Fruit fly (Drosophila melanogaster): ENCODE data around the gene awd.

Gene awd

DNA sequence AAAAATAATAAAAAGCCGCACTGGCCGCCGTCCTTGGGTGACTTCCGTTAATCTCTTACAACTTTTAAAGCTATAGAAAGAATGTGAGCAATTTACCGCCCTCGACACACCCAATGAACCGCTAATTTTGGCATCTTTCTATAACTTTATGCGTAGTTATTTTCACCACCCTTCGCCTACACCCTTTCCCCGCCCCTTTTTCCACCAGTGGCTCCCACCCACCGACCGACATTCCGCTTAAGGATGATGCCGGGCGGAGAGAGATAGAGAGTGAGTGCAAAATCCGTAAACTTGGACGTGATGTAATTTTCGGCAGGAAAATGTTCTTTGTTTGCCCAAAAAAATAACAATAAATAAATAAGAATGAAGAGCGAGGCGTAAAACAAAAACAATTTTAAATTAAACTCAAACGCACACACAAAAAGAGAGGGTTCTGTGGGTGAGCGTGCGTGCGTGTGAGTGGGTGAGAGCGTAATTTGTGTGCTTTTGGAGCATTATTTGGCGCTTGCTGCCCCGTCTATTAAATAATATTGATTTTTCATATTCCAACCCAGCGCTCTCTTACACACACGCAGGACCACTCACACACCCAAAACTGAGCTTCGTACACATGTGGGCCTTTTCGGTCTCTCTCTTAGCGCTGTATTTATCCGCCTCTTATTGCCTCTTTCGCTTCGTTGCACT, 31.7 kb upstream of the awd start:
- TF ChIP-seq OdsH (GFP tag; optimal IDR thresholded peaks at IDR 0.05): peak; percentile 9
- peak; percentile 20 for TF ChIP-seq Rel (GFP tag; optimal IDR thresholded peaks at IDR 0.05)
- no peak for TF ChIP-seq Rel (tag; optimal IDR thresholded peaks at IDR 0.05)
- TF ChIP-seq psq (GFP tag; optimal IDR thresholded peaks at IDR 0.05): peak; percentile 17
- peak; percentile 66 for TF ChIP-seq Dif (GFP tag; optimal IDR thresholded peaks at IDR 0.05; ENCODE audit: partially characterized antibody)
- TF ChIP-seq woc (GFP tag; optimal IDR thresholded peaks at IDR 0.05): no peak

DNA sequence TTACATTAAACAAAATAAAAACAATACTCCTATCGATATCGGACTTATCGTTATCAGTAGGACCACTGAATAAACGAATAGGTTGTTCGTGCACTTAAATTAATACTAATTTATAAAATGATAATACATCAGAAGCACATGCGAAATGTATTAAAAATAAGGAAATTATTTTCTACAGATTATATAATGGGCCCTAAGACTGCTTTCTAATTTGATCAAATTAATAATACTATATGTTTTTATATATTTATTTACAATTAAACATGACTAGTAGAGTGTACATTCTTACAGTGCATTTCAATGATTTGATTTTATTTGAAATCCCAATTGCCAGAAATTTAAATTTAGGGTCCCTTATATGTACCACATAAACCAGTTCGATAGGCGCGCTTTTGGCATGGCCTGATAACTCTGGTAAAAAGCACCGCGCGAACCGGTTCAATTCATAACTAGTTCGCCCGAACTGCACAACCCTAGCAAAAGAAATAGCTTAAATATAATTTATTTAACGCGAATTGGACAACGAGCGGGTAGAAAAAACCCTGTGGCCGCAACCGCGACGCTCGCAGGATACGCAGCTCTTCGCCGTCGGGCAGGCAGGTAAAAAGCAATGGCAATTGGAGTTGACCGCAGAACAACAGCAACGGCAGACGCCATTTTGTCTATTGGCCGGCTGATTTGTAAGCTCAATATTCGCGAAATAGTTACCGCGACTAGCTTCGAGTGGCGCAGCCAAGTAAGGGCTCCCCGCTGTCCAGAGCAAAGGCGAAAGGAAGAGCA, 30.9 kb upstream of the awd start, which contains the start of the genes CG2126 and faf:
CG2126 (minus strand) TSS at position 70 of the 780 bp plus-strand sequence.
faf (plus strand) TSS at position 438 of the 780 bp plus-strand sequence.
- TF ChIP-seq CG32264 (GFP tag; optimal IDR thresholded peaks at IDR 0.05): no peak
- peak; percentile 83 for TF ChIP-seq HLH106 (tag; optimal IDR thresholded peaks at IDR 0.05)
- peak; percentile 69 for TF ChIP-seq CG9705 (GFP tag; optimal IDR thresholded peaks at IDR 0.05)
- peak; percentile 73 for TF ChIP-seq Hr83 (GFP tag; optimal IDR thresholded peaks at IDR 0.05; ENCODE audit: poor library complexity, severe bottlenecking)
- TF ChIP-seq h (GFP tag; optimal IDR thresholded peaks at IDR 0.05): peak; percentile 67
- TF ChIP-seq Hr78 (GFP tag; optimal IDR thresholded peaks at IDR 0.05): no peak
- TF ChIP-seq dl (GFP tag; optimal IDR thresholded peaks at IDR 0.05; ENCODE audit: insufficient read depth in 1 of 2, partially characterized antibody in 2 of 2): no peak
- TF ChIP-seq ey (GFP tag; optimal IDR thresholded peaks at IDR 0.05): peak; percentile 57
- TF ChIP-seq Rel (GFP tag; optimal IDR thresholded peaks at IDR 0.05): no peak
- TF ChIP-seq Rel (tag; optimal IDR thresholded peaks at IDR 0.05): peak; percentile 33
- TF ChIP-seq fru (GFP tag; optimal IDR thresholded peaks at IDR 0.05): peak; percentile 66
- peak; percentile 58 for TF ChIP-seq OdsH (GFP tag; optimal IDR thresholded peaks at IDR 0.05)
- TF ChIP-seq lola (GFP tag; optimal IDR thresholded peaks at IDR 0.05): no peak
- TF ChIP-seq rgr (GFP tag; optimal IDR thresholded peaks at IDR 0.05): peak; percentile 60
- peak in 1 of 2 experiments; percentile 81 for TF ChIP-seq foxo (GFP tag; optimal IDR thresholded peaks at IDR 0.05)
- no peak for TF ChIP-seq brk (GFP tag; optimal IDR thresholded peaks at IDR 0.05)
- peak; percentile 50 for TF ChIP-seq sv (GFP tag; optimal IDR thresholded peaks at IDR 0.05)
- TF ChIP-seq GATAd (GFP tag; optimal IDR thresholded peaks at IDR 0.05): peak; percentile 34
- TF ChIP-seq Sp1 (GFP tag; optimal IDR thresholded peaks at IDR 0.05): peak; percentile 78
- TF ChIP-seq sage (GFP tag; optimal IDR thresholded peaks at IDR 0.05): peak; percentile 44
- TF ChIP-seq psq (GFP tag; optimal IDR thresholded peaks at IDR 0.05): peak; percentile 73

DNA sequence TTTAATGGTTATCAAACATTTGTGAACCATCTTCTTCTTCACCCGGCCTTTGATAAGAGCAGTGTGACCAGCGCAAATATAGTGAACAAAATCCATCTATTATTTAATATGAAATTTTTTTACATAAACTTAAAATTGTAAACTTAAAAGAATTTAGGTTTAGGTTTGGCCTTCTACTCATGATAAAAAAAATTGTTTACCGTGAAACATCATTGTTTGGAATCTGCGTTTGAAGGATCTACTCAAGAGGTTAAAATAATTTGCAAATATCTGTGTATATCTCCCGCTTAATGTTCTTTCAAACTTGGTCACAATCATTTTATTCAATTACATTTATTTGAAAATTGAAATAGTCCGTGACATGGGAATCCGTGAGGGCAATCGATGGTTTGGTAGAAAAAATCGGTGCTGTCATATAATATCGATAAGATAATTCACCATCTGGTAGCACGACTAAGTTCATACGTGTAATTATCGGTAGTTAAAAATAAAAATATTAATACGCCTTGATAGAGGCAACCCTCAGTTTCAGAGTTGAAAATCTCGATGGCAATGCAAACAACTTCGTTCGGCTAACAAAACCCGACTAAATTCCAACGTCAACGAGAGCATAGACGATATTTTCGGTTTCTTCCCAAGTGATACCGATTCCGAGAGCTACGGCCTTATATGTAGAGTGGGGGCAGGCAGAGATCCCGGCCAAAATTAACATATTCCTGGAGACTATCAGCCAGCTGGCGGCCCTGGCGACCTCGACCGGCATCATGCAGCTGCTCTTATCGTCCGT, 26.1 kb upstream of the awd start, which contains the start of the genes betaGlu and sip3:
betaGlu (minus strand) TSS at position 59 of the 787 bp plus-strand sequence.
sip3 (plus strand) TSS at position 430 of the 787 bp plus-strand sequence.
- TF ChIP-seq ey (GFP tag; optimal IDR thresholded peaks at IDR 0.05) (no peak), h (GFP tag; optimal IDR thresholded peaks at IDR 0.05) (peak; percentile 32), HLH106 (tag; optimal IDR thresholded peaks at IDR 0.05) (peak; percentile 12), Sp1 (GFP tag; optimal IDR thresholded peaks at IDR 0.05) (peak; percentile 26), sage (GFP tag; optimal IDR thresholded peaks at IDR 0.05) (peak; percentile 59), rgr (GFP tag; optimal IDR thresholded peaks at IDR 0.05) (peak; percentile 19), Vsx2 (GFP tag; optimal IDR thresholded peaks at IDR 0.05; ENCODE audit: partially characterized antibody) (no peak), sv (GFP tag; optimal IDR thresholded peaks at IDR 0.05) (peak; percentile 16), foxo (GFP tag; optimal IDR thresholded peaks at IDR 0.05) (peak in 1 of 2 experiments; percentile 5)

DNA sequence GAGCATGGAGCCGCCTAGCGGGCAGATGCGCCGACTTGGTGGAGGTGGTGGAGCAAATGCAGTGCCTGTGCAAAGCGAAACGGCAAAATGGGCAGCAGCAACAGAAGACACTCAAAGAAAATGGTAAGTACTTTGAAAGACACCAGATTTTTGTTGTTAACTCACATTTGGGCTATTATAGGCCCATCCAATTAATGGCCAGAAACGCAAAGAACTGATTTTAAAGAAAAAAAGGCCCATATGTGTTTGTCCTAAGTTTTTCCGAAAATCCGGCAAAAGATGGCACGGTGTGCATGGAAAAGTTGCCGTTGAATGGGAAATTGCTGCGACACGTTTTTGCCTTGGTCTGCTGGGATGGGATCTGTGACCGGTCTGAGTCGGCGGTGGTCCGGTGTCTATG, 22.3 kb upstream of the awd start:
- TF ChIP-seq tai (GFP tag; optimal IDR thresholded peaks at IDR 0.05): no peak
- no peak for TF ChIP-seq OdsH (GFP tag; optimal IDR thresholded peaks at IDR 0.05)
- no peak for TF ChIP-seq dl (GFP tag; optimal IDR thresholded peaks at IDR 0.05; ENCODE audit: insufficient read depth in 1 of 2, partially characterized antibody in 2 of 2)
- no peak for TF ChIP-seq rgr (GFP tag; optimal IDR thresholded peaks at IDR 0.05)
- TF ChIP-seq N (GFP tag; optimal IDR thresholded peaks at IDR 0.05): no peak
- no peak for TF ChIP-seq usp (GFP tag; optimal IDR thresholded peaks at IDR 0.05)
- TF ChIP-seq dsf (GFP tag; optimal IDR thresholded peaks at IDR 0.05; ENCODE audit: borderline replicate concordance): no peak
- no peak for TF ChIP-seq h (GFP tag; optimal IDR thresholded peaks at IDR 0.05)
- TF ChIP-seq jim (GFP tag; optimal IDR thresholded peaks at IDR 0.05): no peak

Data from whole organism, wandering third instar larva.